Worm (Caenorhabditis elegans) whole organism, late embryonic: ENCODE data around the gene F17C11.11.

ENCODE experiments used
- fkh-10 ChIP-seq: fragments of 150-350 bp; optimal IDR thresholded peaks from 2 replicates; lab custom pipeline; 2014; ENCODE audit warnings: missing biosample characterization, missing genetic modification reagents, missing genetic modification characterization
- nhr-11 ChIP-seq: fragments of 150-350 bp; optimal IDR thresholded peaks from 2 replicates; lab custom pipeline; 2014; ENCODE audit warnings: missing biosample characterization, missing genetic modification characterization
- unc-3 ChIP-seq, 2 experiments: fragments of 200-800 bp in 1 of 2; sonication (Bioruptor generic) in 1 of 2; sonication (generic microtip) in 1 of 2; conservative IDR thresholded peaks in 1 of 2; optimal IDR thresholded peaks in 1 of 2; 2 replicates each; pipeline versions ENCODE4 v1.3.6 to Lab custom; 2016 to 2022; ENCODE audit warnings: missing compliant biosample characterization in 2 of 2, missing genetic modification characterization in 2 of 2, missing genetic modification reagents in 1 of 2
- zip-5 ChIP-seq: sonication (generic microtip); optimal IDR thresholded peaks from 2 replicates; lab custom pipeline; 2016; ENCODE audit warnings: missing genetic modification characterization, missing compliant biosample characterization

- TF ChIP-seq nhr-11 (tag; lab: Kevin White, UChicago) (no peak), unc-3 (GFP tag; conservative IDR thresholded peaks at IDR 0.05; lab: Robert Waterston, UW) (no peak), unc-3 (tag; optimal IDR thresholded peaks at IDR 0.05; lab: Kevin White, UChicago) (no peak), fkh-10 (GFP tag; lab: Kevin White, UChicago) (no peak), zip-5 (no peak)
Measured at ce11 chrV:10888153-10888552, 50.5 kb downstream of the F17C11.11 start.
